Worm (Caenorhabditis elegans) whole organism, late embryonic: ENCODE measurements around the gene C25E10.13.

Experiments used
- T23F11.4 ChIP-seq: fragments of 200-800 bp; sonication (Bioruptor generic); optimal IDR thresholded peaks from 2 replicates; lab custom pipeline; 2018; ENCODE audit warnings: mild to moderate bottlenecking, missing genetic modification characterization, missing compliant biosample characterization
- ama-1 ChIP-seq: fragments of 150-350 bp; optimal IDR thresholded peaks from 2 replicates; lab custom pipeline; 2014
- ceh-14 ChIP-seq: sonication (generic microtip); optimal IDR thresholded peaks from 2 replicates; lab custom pipeline; 2016; ENCODE audit warnings: missing genotype, missing genetic modification characterization, missing compliant biosample characterization
- dmd-4 ChIP-seq: sonication (generic microtip); optimal IDR thresholded peaks from 2 replicates; lab custom pipeline; 2016; ENCODE audit warnings: borderline replicate concordance, missing genetic modification characterization, missing compliant biosample characterization
- hlh-8 ChIP-seq: sonication (generic microtip); optimal IDR thresholded peaks from 2 replicates; lab custom pipeline; 2016; ENCODE audit warnings: missing genotype, missing genetic modification characterization, missing compliant biosample characterization
- nfya-1 ChIP-seq: sonication (generic microtip); optimal IDR thresholded peaks from 2 replicates; lab custom pipeline; 2017; ENCODE audit warnings: missing genetic modification characterization, mild to moderate bottlenecking, missing compliant biosample characterization, antibody characterized with exemption, moderate library complexity
- pag-3 ChIP-seq: sonication (generic microtip); optimal IDR thresholded peaks from 2 replicates; lab custom pipeline; 2016; ENCODE audit warnings: missing compliant biosample characterization, missing genetic modification characterization, borderline replicate concordance
- pha-4 ChIP-seq: fragments of 150-350 bp; optimal IDR thresholded peaks from 2 replicates; lab custom pipeline; 2018; ENCODE audit warnings: missing biosample characterization, missing genetic modification reagents, missing genetic modification characterization
- ref-2 ChIP-seq: sonication (generic microtip); optimal IDR thresholded peaks from 2 replicates; lab custom pipeline; 2016; ENCODE audit warnings: missing genetic modification characterization, missing compliant biosample characterization
- ttx-3 ChIP-seq: sonication (generic microtip); optimal IDR thresholded peaks from 2 replicates; lab custom pipeline; 2016; ENCODE audit warnings: missing genetic modification reagents, missing genetic modification characterization, missing compliant biosample characterization
- unc-86 ChIP-seq: sonication (generic microtip); optimal IDR thresholded peaks from 2 replicates; lab custom pipeline; 2016; ENCODE audit warnings: missing genetic modification characterization, missing compliant biosample characterization

DNA sequence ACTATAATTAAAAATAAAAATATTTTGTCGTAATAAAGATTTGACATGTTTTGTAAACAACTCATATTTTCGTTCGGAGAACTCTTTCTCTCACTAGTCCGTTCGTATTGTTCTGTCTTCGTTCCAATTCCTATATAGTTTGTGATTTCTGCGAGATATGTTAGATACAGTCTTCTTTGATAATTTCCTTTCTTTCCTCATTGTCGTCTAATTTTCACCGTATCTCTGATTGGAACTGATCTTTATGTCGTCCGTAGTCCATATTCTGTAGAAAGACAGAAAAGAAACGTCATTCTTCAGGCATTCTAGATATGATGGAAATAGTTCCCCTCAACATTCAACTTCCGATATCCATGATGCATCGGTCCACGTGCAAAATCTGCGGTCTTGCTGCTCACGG lies 14.7 kb upstream of the C25E10.13 start, which contains the start of gene nhr-30:
- TF ChIP-seq pha-4 (tag; lab: Kevin White, UChicago), result no peak
- no peak for TF ChIP-seq unc-86 (tag; lab: Kevin White, UChicago)
- TF ChIP-seq pag-3, result no peak
- TF ChIP-seq nfya-1 (tag; lab: Kevin White, UChicago), result no peak
- TF ChIP-seq dmd-4 (tag; lab: Kevin White, UChicago), result no peak
- no peak for TF ChIP-seq T23F11.4 (GFP tag; lab: Kevin White, UChicago)
- no peak for TF ChIP-seq hlh-8
- TF ChIP-seq ceh-14, result no peak
- no peak for TF ChIP-seq ref-2 (tag; lab: Kevin White, UChicago)
- TF ChIP-seq ama-1 (lab: Kevin White, UChicago), result no peak
- no peak for TF ChIP-seq ttx-3
